Worm (Caenorhabditis elegans) whole organism, L4/young adult: ENCODE measurements around the gene cyb-1.

Source experiments
- W03F9.2 ChIP-seq: fragments of 150-350 bp; optimal IDR thresholded peaks from 2 replicates; lab custom pipeline; 2014; ENCODE audit warnings: missing biosample characterization, missing genetic modification characterization
- dao-5 ChIP-seq: sonication (generic microtip); optimal IDR thresholded peaks from 2 replicates; lab custom pipeline; 2016; ENCODE audit warnings: missing genotype, missing genetic modification characterization, moderate library complexity, missing compliant biosample characterization
- him-1 ChIP-seq: sonication (generic microtip); optimal IDR thresholded peaks from 2 replicates; lab custom pipeline; 2016; ENCODE audit warnings: missing genotype, missing genetic modification reagents, missing genetic modification characterization, missing compliant biosample characterization

ce11 chrIV:10769353-10769752 is 34.3 kb downstream of the cyb-1 start, which contains the start of gene T25B9.9:
- TF ChIP-seq him-1 (tag; lab: Kevin White, UChicago): no peak
- TF ChIP-seq dao-5 (tag; lab: Kevin White, UChicago): no peak
- TF ChIP-seq W03F9.2 (tag; lab: Kevin White, UChicago): no peak
